Worm (Caenorhabditis elegans): ENCODE measurements around the gene F58E6.6.

- TF ChIP-seq dox-1 (GFP tag; IDR thresholded peaks at IDR 0.05) (no peak), snpc-4 (GFP tag; optimal IDR thresholded peaks at IDR 0.05) (no peak), snpc-4 (tag; optimal IDR thresholded peaks at IDR 0.05) (no peak), lsy-27 (tag; optimal IDR thresholded peaks at IDR 0.05; ENCODE audit: borderline replicate concordance, insufficient read depth) (no peak), lsl-1 (GFP tag; optimal IDR thresholded peaks at IDR 0.05) (no peak), ztf-3 (GFP tag; optimal IDR thresholded peaks at IDR 0.05) (no peak), ama-1 (optimal IDR thresholded peaks at IDR 0.05) (no peak), ama-1 (GFP tag; optimal IDR thresholded peaks at IDR 0.05) (no peak), lin-26 (GFP tag; IDR thresholded peaks at IDR 0.05) (no peak), die-1 (tag; optimal IDR thresholded peaks at IDR 0.05) (no peak), rpc-1 (optimal IDR thresholded peaks at IDR 0.05) (no peak), rpc-1 (tag; optimal IDR thresholded peaks at IDR 0.05) (no peak)
Measured at ce11 chrV:9737287-9737686, 15.5 kb downstream of the F58E6.6 start, which contains the start of gene aqp-4.

Data from whole organism, young adult.